Fruit fly (Drosophila melanogaster) whole organism, embryonic: Measurements from ENCODE around the gene goe.

Experiments used
- Ada2b ChIP-seq: fragments of 200-800 bp; sonication (Bioruptor generic); IDR thresholded peaks from 2 replicates; pipeline ENCODE4 v1.3.6; 2022; ENCODE audit warnings: missing biosample characterization, missing genetic modification characterization
- BtbVII ChIP-seq: fragments of 200-800 bp; sonication (Bioruptor generic); optimal IDR thresholded peaks from 3 replicates; lab custom pipeline; 2017; ENCODE audit warnings: missing biosample characterization, mild to moderate bottlenecking, missing genetic modification characterization
- CG11456 ChIP-seq: fragments of 200-800 bp; sonication (Bioruptor generic); IDR thresholded peaks from 3 replicates; pipeline ENCODE4 v1.3.6; 2022; ENCODE audit warnings: missing biosample characterization, missing genetic modification characterization
- CG13775 ChIP-seq: fragments of 200-800 bp; sonication (Bioruptor generic); optimal IDR thresholded peaks from 3 replicates; lab custom pipeline; 2017; ENCODE audit warnings: missing biosample characterization, mild to moderate bottlenecking, missing genetic modification characterization
- CG14860 ChIP-seq: fragments of 200-800 bp; sonication (Bioruptor generic); IDR thresholded peaks from 3 replicates; pipeline ENCODE4 v1.3.6; 2022; ENCODE audit warnings: missing biosample characterization, missing genetic modification characterization; ENCODE audit not compliant: partially characterized antibody
- CG15073 ChIP-seq: fragments of 200-800 bp; sonication (Bioruptor generic); optimal IDR thresholded peaks from 2 replicates; lab custom pipeline; 2016; ENCODE audit warnings: missing biosample characterization, missing genetic modification characterization
- CG17359 ChIP-seq: fragments of 200-800 bp; sonication (Bioruptor generic); optimal IDR thresholded peaks from 3 replicates; lab custom pipeline; 2018; ENCODE audit warnings: missing biosample characterization, mild to moderate bottlenecking, missing genetic modification characterization, moderate library complexity
- CG17802 ChIP-seq: fragments of 200-800 bp; sonication (Bioruptor generic); optimal IDR thresholded peaks from 2 replicates; lab custom pipeline; 2018; ENCODE audit warnings: missing biosample characterization, mild to moderate bottlenecking, missing genetic modification characterization, moderate library complexity
- CG31388 ChIP-seq: fragments of 200-800 bp; sonication (Bioruptor generic); optimal IDR thresholded peaks from 2 replicates; lab custom pipeline; 2016; ENCODE audit warnings: missing biosample characterization, missing genetic modification characterization
- CG31441 ChIP-seq: fragments of 200-800 bp; sonication (Bioruptor generic); IDR thresholded peaks from 2 replicates; pipeline ENCODE4 v1.3.6; 2022; ENCODE audit warnings: missing biosample characterization, missing genetic modification characterization
- CG33557 ChIP-seq: fragments of 200-800 bp; sonication (Bioruptor generic); optimal IDR thresholded peaks from 2 replicates; lab custom pipeline; 2019; ENCODE audit warnings: missing biosample characterization, mild to moderate bottlenecking, missing genetic modification characterization, moderate library complexity
- CG6254 ChIP-seq: fragments of 200-800 bp; sonication (Bioruptor generic); optimal IDR thresholded peaks from 3 replicates; lab custom pipeline; 2017; ENCODE audit warnings: mild to moderate bottlenecking, missing biosample characterization, missing genetic modification reagents, missing genetic modification characterization
- CG6683 ChIP-seq: fragments of 200-800 bp; sonication (Bioruptor generic); optimal IDR thresholded peaks from 2 replicates; lab custom pipeline; 2017; ENCODE audit warnings: missing biosample characterization, mild to moderate bottlenecking, missing genetic modification characterization, missing genetic modification reagents
- CG8089 ChIP-seq: fragments of 200-800 bp; sonication (Bioruptor generic); optimal IDR thresholded peaks from 3 replicates; lab custom pipeline; 2016; ENCODE audit warnings: missing biosample characterization, missing genetic modification characterization
- CG8924 ChIP-seq: fragments of 200-800 bp; optimal IDR thresholded peaks from 3 replicates; lab custom pipeline; 2019; ENCODE audit warnings: missing biosample characterization, mild to moderate bottlenecking, missing genetic modification characterization, moderate library complexity
- CTCF ChIP-seq: fragments of 200-800 bp; sonication (Bioruptor generic); optimal IDR thresholded peaks from 2 replicates; lab custom pipeline; 2017; ENCODE audit warnings: missing biosample characterization, mild to moderate bottlenecking, missing genetic modification characterization, moderate library complexity
- CrebB ChIP-seq: fragments of 200-800 bp; sonication (Bioruptor generic); optimal IDR thresholded peaks from 3 replicates; lab custom pipeline; 2018; ENCODE audit warnings: missing biosample characterization, mild to moderate bottlenecking, missing genetic modification characterization
- Dbx ChIP-seq: fragments of 200-800 bp; sonication (Bioruptor generic); IDR thresholded peaks from 3 replicates; pipeline ENCODE4 v1.3.6; 2022; ENCODE audit warnings: missing biosample characterization, missing genetic modification characterization
- Dip3 ChIP-seq: fragments of 200-800 bp; sonication (Bioruptor generic); optimal IDR thresholded peaks from 3 replicates; lab custom pipeline; 2016; ENCODE audit warnings: missing biosample characterization, missing genetic modification characterization
- Fer1 ChIP-seq: fragments of 200-800 bp; sonication (Bioruptor generic); optimal IDR thresholded peaks from 2 replicates; lab custom pipeline; 2017; ENCODE audit warnings: missing biosample characterization, mild to moderate bottlenecking, missing genetic modification characterization
- Fer3 ChIP-seq: fragments of 200-800 bp; sonication (Bioruptor generic); optimal IDR thresholded peaks from 2 replicates; lab custom pipeline; 2018; ENCODE audit warnings: missing biosample characterization, mild to moderate bottlenecking, missing genetic modification characterization, moderate library complexity
- HLHmδ ChIP-seq: fragments of 200-800 bp; sonication (Bioruptor generic); optimal IDR thresholded peaks from 2 replicates; lab custom pipeline; 2018; ENCODE audit warnings: missing biosample characterization, mild to moderate bottlenecking, missing genetic modification characterization, moderate library complexity
- Hsf ChIP-seq: fragments of 200-800 bp; sonication (Bioruptor generic); optimal IDR thresholded peaks from 3 replicates; lab custom pipeline; 2016; ENCODE audit warnings: missing biosample characterization, missing genetic modification characterization
- Lhr ChIP-seq: fragments of 200-800 bp; sonication (Bioruptor generic); optimal IDR thresholded peaks from 3 replicates; lab custom pipeline; 2017; ENCODE audit warnings: mild to moderate bottlenecking, missing biosample characterization, missing genetic modification reagents, missing genetic modification characterization
- MBD-R2 ChIP-seq: fragments of 200-800 bp; sonication (Bioruptor generic); IDR thresholded peaks from 2 replicates; pipeline ENCODE4 v1.3.6; 2022; ENCODE audit warnings: missing biosample characterization, missing genetic modification characterization
- Mes4 ChIP-seq: fragments of 200-800 bp; sonication (Bioruptor generic); optimal IDR thresholded peaks from 2 replicates; lab custom pipeline; 2016; ENCODE audit warnings: missing biosample characterization, missing genetic modification characterization
- Mrtf ChIP-seq: fragments of 200-800 bp; sonication (Bioruptor generic); IDR thresholded peaks from 3 replicates; pipeline ENCODE4 v1.3.6; 2022; ENCODE audit warnings: missing biosample characterization, missing genetic modification characterization
- Pdp1 ChIP-seq, 2 experiments: fragments of 200-800 bp; sonication (Bioruptor generic); optimal IDR thresholded peaks; 3 replicates each; lab custom pipeline; 2016; ENCODE audit warnings: missing biosample characterization in 2 of 2, missing genetic modification characterization in 2 of 2, mild to moderate bottlenecking in 1 of 2, moderate library complexity in 1 of 2
- Spps ChIP-seq: fragments of 200-800 bp; sonication (Bioruptor generic); optimal IDR thresholded peaks from 2 replicates; lab custom pipeline; 2018; ENCODE audit warnings: missing biosample characterization, mild to moderate bottlenecking, missing genetic modification characterization
- bcd ChIP-seq: fragments of 200-800 bp; sonication (Bioruptor generic); optimal IDR thresholded peaks from 2 replicates; lab custom pipeline; 2017; ENCODE audit warnings: missing biosample characterization, mild to moderate bottlenecking, missing genetic modification characterization
- cad ChIP-seq: fragments of >200 bp; optimal IDR thresholded peaks from 2 replicates; lab custom pipeline; 2017; ENCODE audit warnings: missing biosample characterization, missing genetic modification characterization
- cg ChIP-seq: fragments of 200-800 bp; sonication (Bioruptor generic); optimal IDR thresholded peaks from 3 replicates; lab custom pipeline; 2019; ENCODE audit warnings: missing biosample characterization, mild to moderate bottlenecking, missing genetic modification characterization, moderate library complexity
- chinmo ChIP-seq: fragments of 200-800 bp; sonication (Bioruptor generic); IDR thresholded peaks from 4 replicates; pipeline ENCODE4 v1.3.6; 2022; ENCODE audit warnings: missing biosample characterization, missing genetic modification characterization; ENCODE audit not compliant: partially characterized antibody
- chm ChIP-seq: fragments of 200-800 bp; sonication (Bioruptor generic); IDR thresholded peaks from 2 replicates; pipeline ENCODE4 v1.3.6; 2022; ENCODE audit warnings: missing biosample characterization, missing genetic modification characterization
- da ChIP-seq: fragments of 200-800 bp; sonication (Bioruptor generic); optimal IDR thresholded peaks from 2 replicates; lab custom pipeline; 2016; ENCODE audit warnings: missing biosample characterization, missing genetic modification characterization
- dmrt99B ChIP-seq: fragments of 200-800 bp; sonication (Bioruptor generic); optimal IDR thresholded peaks from 2 replicates; lab custom pipeline; 2018; ENCODE audit warnings: missing biosample characterization, mild to moderate bottlenecking, missing genetic modification characterization, moderate library complexity
- grau ChIP-seq: fragments of 200-800 bp; optimal IDR thresholded peaks from 3 replicates; lab custom pipeline; 2019; ENCODE audit warnings: missing biosample characterization, mild to moderate bottlenecking, missing genetic modification characterization, moderate library complexity
- hb ChIP-seq: fragments of 200-800 bp; sonication (Bioruptor generic); IDR thresholded peaks from 3 replicates; pipeline ENCODE4 v1.3.6; 2022; ENCODE audit warnings: missing biosample characterization, missing genetic modification characterization; ENCODE audit not compliant: partially characterized antibody
- jumu ChIP-seq: fragments of 200-800 bp; sonication (Bioruptor generic); optimal IDR thresholded peaks from 3 replicates; lab custom pipeline; 2016; ENCODE audit warnings: missing biosample characterization, missing genetic modification characterization
- lov ChIP-seq, 2 experiments: fragments of 200-800 bp in 1 of 2; fragments of >200 bp in 1 of 2; sonication (Bioruptor generic) in 1 of 2; IDR thresholded peaks in 1 of 2; optimal IDR thresholded peaks in 1 of 2; 2 replicates in 1 of 2; 3 replicates in 1 of 2; pipeline versions ENCODE4 v1.3.6 to Lab custom; 2017 to 2022; ENCODE audit warnings: missing biosample characterization in 1 of 2, missing genetic modification characterization in 1 of 2
- odd ChIP-seq: fragments of 200-800 bp; sonication (Bioruptor generic); optimal IDR thresholded peaks from 2 replicates; lab custom pipeline; 2017; ENCODE audit warnings: missing biosample characterization, mild to moderate bottlenecking, missing genetic modification characterization
- p53 ChIP-seq: fragments of 200-800 bp; sonication (Bioruptor generic); optimal IDR thresholded peaks from 2 replicates; lab custom pipeline; 2016; ENCODE audit warnings: missing biosample characterization, missing genetic modification characterization
- sc ChIP-seq, 3 experiments: fragments of >200 bp in 2 of 3; fragments of 200-800 bp in 1 of 3; sonication (Bioruptor generic) in 1 of 3; optimal IDR thresholded peaks; 2 replicates in 2 of 3; 3 replicates in 1 of 3; lab custom pipeline; 2017; ENCODE audit warnings: mild to moderate bottlenecking in 1 of 3, missing biosample characterization in 1 of 3, missing genetic modification characterization in 1 of 3, missing genetic modification reagents in 1 of 3
- sens ChIP-seq: fragments of 200-800 bp; sonication (Bioruptor generic); peaks from one replicate; lab custom pipeline; 2016; ENCODE audit warnings: missing biosample characterization, missing genetic modification characterization
- slbo ChIP-seq: fragments of 200-800 bp; sonication (Bioruptor generic); IDR thresholded peaks from 2 replicates; pipeline ENCODE4 v1.3.6; 2022; ENCODE audit warnings: missing biosample characterization, missing genetic modification characterization
- twi ChIP-seq: fragments of 200-800 bp; optimal IDR thresholded peaks from 2 replicates; lab custom pipeline; 2019; ENCODE audit warnings: missing biosample characterization, mild to moderate bottlenecking, missing genetic modification characterization, moderate library complexity
- usp ChIP-seq: fragments of >200 bp; optimal IDR thresholded peaks from 2 replicates; lab custom pipeline; 2017; ENCODE audit warnings: missing biosample characterization, missing genetic modification characterization
- wdn ChIP-seq: fragments of 200-800 bp; sonication (Bioruptor generic); IDR thresholded peaks from 2 replicates; pipeline ENCODE4 v1.3.6; 2022; ENCODE audit warnings: missing biosample characterization, missing genetic modification characterization
- yki ChIP-seq: fragments of >200 bp; optimal IDR thresholded peaks from 3 replicates; lab custom pipeline; 2018

Gene goe

dm6 chrX:16782175-16782916 lies 30.6 kb upstream of the goe start (continued):
- TF ChIP-seq Fer3 = peak; percentile 26
- TF ChIP-seq CG14860 (GFP tag; lab: Robert Waterston, UW) = no peak
- TF ChIP-seq lov (optimal IDR thresholded peaks at IDR 0.05; lab: Kevin White, UChicago) = no peak
- TF ChIP-seq lov (GFP tag; IDR thresholded peaks at IDR 0.05; lab: Robert Waterston, UW) = 0 out of 3 replicates have a peak, but pooled peaks have one; percentile 42
- no peak for TF ChIP-seq CG6683
- TF ChIP-seq CG31441 (GFP tag; lab: Robert Waterston, UW) = 0 out of 2 replicates have a peak, but pooled peaks have one; percentile 26
- peak; percentile 1 for TF ChIP-seq CG8089 (GFP tag; lab: Kevin White, UChicago)
- no peak for TF ChIP-seq p53 (GFP tag; lab: Kevin White, UChicago)
- TF ChIP-seq CG15073 = no peak
- peak; percentile 48 for TF ChIP-seq bcd (GFP tag; lab: Kevin White, UChicago)
- peak; percentile 82 for TF ChIP-seq sens (GFP tag; lab: Kevin White, UChicago)
- no peak for TF ChIP-seq Dip3
- TF ChIP-seq CG6254 (GFP tag; lab: Kevin White, UChicago) = no peak
- peak; percentile 48 for TF ChIP-seq CG17359 (tag; lab: Kevin White, UChicago)
- no peak for TF ChIP-seq Spps
- peak; percentile 51; the same call in 1 of the 3 replicates for TF ChIP-seq Dbx (GFP tag; lab: Robert Waterston, UW)
- TF ChIP-seq chm (GFP tag; lab: Robert Waterston, UW) = peak; percentile 42; the same call in 1 of the 2 replicates
- TF ChIP-seq odd = peak; percentile 31
- TF ChIP-seq da = peak; percentile 24
- TF ChIP-seq Ada2b = peak; percentile 58
- TF ChIP-seq CrebB (tag; lab: Kevin White, UChicago) = no peak
- TF ChIP-seq wdn (GFP tag; lab: Robert Waterston, UW) = 0 out of 2 replicates have a peak, but pooled peaks have one; percentile 35
- TF ChIP-seq MBD-R2 = no peak
- no peak for TF ChIP-seq usp (GFP tag; lab: Kevin White, UChicago)
- no peak for TF ChIP-seq CG33557 (GFP tag; lab: Kevin White, UChicago)
- peak; percentile 54 for TF ChIP-seq BtbVII
- TF ChIP-seq hb (GFP tag; lab: Robert Waterston, UW) = no peak
- no peak for TF ChIP-seq sc (optimal IDR thresholded peaks at IDR 0.05; lab: Kevin White, UChicago)
- peak; percentile 10 for TF ChIP-seq sc (GFP tag; optimal IDR thresholded peaks at IDR 0.05; lab: Kevin White, UChicago)
- TF ChIP-seq Mrtf (GFP tag; lab: Robert Waterston, UW) = 0 out of 3 replicates have a peak, but pooled peaks have one; percentile 37
- peak; percentile 37 for TF ChIP-seq jumu (GFP tag; lab: Kevin White, UChicago)
- TF ChIP-seq Pdp1 (GFP tag; optimal IDR thresholded peaks at IDR 0.05; lab: Kevin White, UChicago) = peak; percentile 38 to 49
- TF ChIP-seq CG13775 = peak; percentile 32
- TF ChIP-seq CG8924 = peak; percentile 31
- TF ChIP-seq yki (lab: Kevin White, UChicago) = no peak
- no peak for TF ChIP-seq CTCF (GFP tag; lab: Kevin White, UChicago)
- 0 out of 4 replicates have a peak, but pooled peaks have one; percentile 70 for TF ChIP-seq chinmo (GFP tag; lab: Robert Waterston, UW)
- peak; percentile 54 for TF ChIP-seq Fer1
- TF ChIP-seq grau = peak; percentile 47
- TF ChIP-seq cg = no peak
- peak; percentile 62 for TF ChIP-seq dmrt99B (tag; lab: Kevin White, UChicago)
- no peak for TF ChIP-seq Lhr (GFP tag; lab: Kevin White, UChicago)
- peak; percentile 59; the same call in 1 of the 3 replicates for TF ChIP-seq CG11456 (GFP tag; lab: Robert Waterston, UW)
- no peak for TF ChIP-seq CG31388 (GFP tag; lab: Kevin White, UChicago)
- peak; percentile 13 for TF ChIP-seq CG17802
- peak; percentile 36 for TF ChIP-seq Mes4
- TF ChIP-seq slbo (GFP tag; lab: Robert Waterston, UW) = peak; percentile 62; the same call in 1 of the 2 replicates
- TF ChIP-seq Hsf (GFP tag; lab: Kevin White, UChicago) = peak; percentile 63
- TF ChIP-seq cad (GFP tag; lab: Kevin White, UChicago) = no peak
- TF ChIP-seq twi (tag; lab: Kevin White, UChicago) = no peak
- no peak for TF ChIP-seq HLHmδ
